Worm (Caenorhabditis elegans): Measurements from ENCODE around the gene algn-9.

Gene algn-9

DNA sequence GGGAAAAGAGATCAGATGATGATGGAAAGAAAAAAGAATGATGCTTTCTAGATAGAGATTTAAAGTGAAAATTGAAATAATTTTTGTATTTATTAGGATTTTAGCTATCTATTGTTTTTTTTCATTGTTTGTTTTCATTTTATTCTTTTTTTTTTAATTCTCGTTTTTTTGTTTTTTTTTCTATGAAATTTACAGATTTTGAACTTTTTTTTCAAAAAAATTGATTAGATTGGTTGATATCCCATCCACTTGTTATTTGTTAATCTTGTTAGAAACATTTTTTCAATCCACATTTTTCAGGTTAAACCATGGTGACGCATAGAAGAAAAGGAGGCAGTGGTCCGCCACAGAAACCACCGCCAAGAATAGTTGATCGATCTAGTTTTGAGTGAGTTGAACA lies at the start of gene algn-9:
algn-9 (plus strand) TSS at position 301 of the 400 bp plus-strand sequence.
- TF ChIP-seq unc-62 (GFP tag; optimal IDR thresholded peaks at IDR 0.05): no peak

- TF ChIP-seq unc-62 (GFP tag; optimal IDR thresholded peaks at IDR 0.05): no peak
Measured at ce11 chrII:10537571-10537970, 46.6 kb upstream of the algn-9 start, which contains the start of gene R166.2. TSS of gene R166.2 (minus strand) at chrII:10537671.

DNA sequence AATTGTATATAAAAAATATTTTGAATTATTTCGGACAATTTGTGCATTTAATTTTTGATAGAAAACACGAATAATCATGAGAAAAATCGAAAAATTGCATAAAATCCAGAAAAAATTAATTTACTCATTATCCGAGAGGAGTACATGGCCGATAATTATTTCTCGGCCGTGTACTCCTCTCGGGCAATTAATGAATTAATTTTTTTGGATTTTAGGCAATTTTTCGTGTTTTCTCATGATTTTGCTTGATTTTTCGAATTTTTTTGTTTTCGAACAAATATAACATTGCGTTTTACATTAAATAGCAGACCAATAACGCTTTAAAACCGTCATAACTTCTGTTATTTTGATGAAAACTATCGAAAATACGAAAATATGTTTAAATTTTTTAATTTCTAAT lies 46.1 kb upstream of the algn-9 start:
- TF ChIP-seq unc-62 (GFP tag; optimal IDR thresholded peaks at IDR 0.05): no peak

DNA sequence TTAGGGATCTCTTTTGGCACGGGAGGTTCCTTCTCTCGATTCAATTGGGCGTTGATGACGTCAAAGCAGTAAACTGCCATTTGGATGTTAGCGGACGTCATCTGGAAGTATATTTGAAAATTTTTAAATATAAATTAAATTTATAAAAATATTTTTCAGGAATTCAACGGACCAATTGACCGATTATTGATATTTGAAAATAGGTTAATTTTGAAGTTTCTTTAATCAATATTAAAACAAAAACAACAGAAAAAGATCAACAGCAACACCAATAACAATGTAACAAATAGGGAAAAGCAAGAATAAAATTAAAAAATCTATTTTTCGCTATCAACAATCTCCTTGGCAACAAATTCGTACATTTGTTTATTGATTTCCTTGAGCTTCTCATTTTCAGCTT lies 44.9 kb upstream of the algn-9 start, which contains the start of gene R166.3:
R166.3 (minus strand) TSS at position 101 of the 400 bp plus-strand sequence.
- TF ChIP-seq unc-62 (GFP tag; optimal IDR thresholded peaks at IDR 0.05): no peak

ce11 chrII:10541923-10542486 lies 42.1 kb upstream of the algn-9 start, which contains the start of gene pro-1:
TSS of gene pro-1 (minus strand) at chrII:10541996.
- no peak for TF ChIP-seq unc-62 (GFP tag; optimal IDR thresholded peaks at IDR 0.05)

DNA sequence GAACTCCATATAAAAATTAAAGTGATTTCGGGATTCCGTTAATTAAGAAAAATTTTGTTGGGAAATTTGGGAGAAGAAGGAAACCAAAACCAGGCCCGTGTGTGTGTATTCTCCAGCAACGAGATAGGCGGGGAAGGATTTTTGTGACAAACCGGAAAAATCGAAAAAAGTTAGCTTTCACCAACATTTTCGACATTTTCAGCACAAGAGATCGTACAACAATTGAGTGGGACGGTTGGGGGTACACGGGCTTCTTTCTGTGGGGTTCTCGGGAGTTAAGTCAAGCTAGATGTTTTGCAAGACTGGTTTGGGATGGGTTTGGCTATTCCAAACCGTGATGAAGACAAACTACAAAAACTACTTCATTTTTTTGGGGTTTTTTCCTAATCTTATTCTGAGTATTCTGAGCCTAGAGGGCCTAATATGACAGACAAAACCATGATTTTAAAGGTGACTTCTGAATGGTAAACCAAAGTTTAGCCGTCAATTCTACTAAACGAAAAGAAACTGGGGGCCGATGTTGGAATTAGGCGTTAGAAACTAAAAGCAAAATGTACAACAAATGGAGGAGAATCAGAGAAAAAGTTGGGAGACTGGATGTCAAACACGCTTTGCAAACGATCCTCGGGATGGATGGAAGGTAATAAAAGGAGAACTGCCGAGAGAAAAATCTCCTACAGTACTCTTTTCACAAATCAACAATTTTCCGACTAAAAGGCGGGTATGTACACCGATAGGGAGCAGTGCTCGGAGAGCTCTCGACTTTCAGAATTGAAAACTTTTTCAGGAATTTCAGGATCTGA lies 41.3 kb upstream of the algn-9 start:
- TF ChIP-seq unc-62 (GFP tag; optimal IDR thresholded peaks at IDR 0.05): no peak

DNA sequence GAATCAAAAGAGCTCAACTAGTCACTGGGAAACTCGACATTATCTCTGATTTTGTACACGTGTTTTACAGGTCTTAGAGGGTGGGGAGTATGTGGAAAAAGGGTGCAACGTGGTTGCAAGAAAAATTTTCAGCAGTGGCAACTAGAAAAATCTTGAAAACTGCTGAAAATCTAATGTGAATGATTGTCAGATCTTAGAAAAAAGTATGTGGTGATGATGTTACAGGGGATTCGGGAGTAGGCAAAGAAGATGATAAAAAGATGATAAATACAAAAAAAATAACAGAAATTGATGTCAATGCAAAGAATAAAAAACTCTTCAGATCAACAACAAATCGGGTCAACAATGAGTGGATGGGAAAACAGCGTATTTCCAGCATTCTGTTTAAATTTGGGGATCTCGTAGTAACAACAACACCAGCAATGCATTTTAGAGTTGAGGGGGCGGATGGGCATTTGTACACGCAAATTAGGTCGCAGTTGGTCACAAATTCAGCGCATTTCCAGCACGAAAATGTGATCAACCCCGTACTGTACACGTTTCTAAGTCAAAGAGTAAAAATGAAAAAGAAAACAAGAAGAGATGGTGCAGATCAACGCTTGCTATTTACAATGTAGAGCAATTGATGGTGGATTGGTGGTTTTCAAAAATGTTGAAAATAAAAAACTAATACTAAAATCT lies 40.5 kb upstream of the algn-9 start:
- no peak for TF ChIP-seq unc-62 (GFP tag; optimal IDR thresholded peaks at IDR 0.05)

- no peak for TF ChIP-seq unc-62 (GFP tag; optimal IDR thresholded peaks at IDR 0.05)
Measured at ce11 chrII:10544374-10544908, 39.7 kb upstream of the algn-9 start.

ce11 chrII:10545213-10545612 lies 38.9 kb upstream of the algn-9 start:
- no peak for TF ChIP-seq unc-62 (GFP tag; optimal IDR thresholded peaks at IDR 0.05)

- no peak for TF ChIP-seq unc-62 (GFP tag; optimal IDR thresholded peaks at IDR 0.05)
Measured at ce11 chrII:10545924-10546783, 38.0 kb upstream of the algn-9 start.

DNA sequence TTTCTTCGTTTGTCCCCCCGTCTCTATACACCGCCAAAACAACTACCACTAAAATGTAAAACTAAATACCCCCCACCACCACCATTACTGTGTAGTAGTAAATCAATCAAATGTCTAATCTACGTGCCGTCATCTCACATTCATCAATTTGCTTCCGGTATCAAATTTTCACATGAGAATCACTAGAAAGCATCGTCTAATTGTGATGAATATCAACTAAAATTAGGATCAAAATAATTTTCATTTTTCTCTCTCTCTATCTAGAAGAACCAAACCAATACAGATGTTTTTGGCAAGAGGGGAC lies 37.4 kb upstream of the algn-9 start:
- no peak for TF ChIP-seq unc-62 (GFP tag; optimal IDR thresholded peaks at IDR 0.05)

ce11 chrII:10547311-10547710 lies 36.8 kb upstream of the algn-9 start:
- no peak for TF ChIP-seq unc-62 (GFP tag; optimal IDR thresholded peaks at IDR 0.05)

ce11 chrII:10547803-10548693 lies 36.1 kb upstream of the algn-9 start:
- no peak for TF ChIP-seq unc-62 (GFP tag; optimal IDR thresholded peaks at IDR 0.05)
